Worm (Caenorhabditis elegans) whole organism, early embryonic: ENCODE results near the gene ddx-23.

Experiments used
- B0310.2 ChIP-seq: sonication (generic microtip); optimal IDR thresholded peaks from 2 replicates; lab custom pipeline; 2016; ENCODE audit warnings: mild to moderate bottlenecking, missing genetic modification characterization, missing compliant biosample characterization
- ama-1 ChIP-seq: fragments of 150-350 bp; optimal IDR thresholded peaks from 2 replicates; lab custom pipeline; 2014
- ceh-13 ChIP-seq: fragments of 200-800 bp; sonication (Bioruptor generic); optimal IDR thresholded peaks from 2 replicates; lab custom pipeline; 2018; ENCODE audit warnings: mild to moderate bottlenecking, missing genetic modification characterization, missing compliant biosample characterization
- ceh-36 ChIP-seq: sonication (generic microtip); optimal IDR thresholded peaks from 2 replicates; lab custom pipeline; 2016; ENCODE audit warnings: missing genetic modification characterization, inconsistent platforms, missing compliant biosample characterization
- hmbx-1 ChIP-seq: sonication (generic microtip); optimal IDR thresholded peaks from 2 replicates; lab custom pipeline; 2016; ENCODE audit warnings: mild to moderate bottlenecking, missing genetic modification characterization, missing compliant biosample characterization
- hnd-1 ChIP-seq: sonication (generic microtip); optimal IDR thresholded peaks from 2 replicates; lab custom pipeline; 2016; ENCODE audit warnings: missing genetic modification characterization, missing compliant biosample characterization
- pes-1 ChIP-seq: fragments of 200-800 bp; sonication (Bioruptor generic); IDR thresholded peaks from 2 replicates; pipeline ENCODE4 v1.3.6; 2022; ENCODE audit warnings: missing genetic modification reagents, missing genetic modification characterization, missing compliant biosample characterization
- tbx-37 ChIP-seq: fragments of 200-800 bp; sonication (Bioruptor generic); conservative IDR thresholded peaks from 2 replicates; pipeline ENCODE4 v1.3.6; 2022; ENCODE audit warnings: missing genetic modification reagents, missing genetic modification characterization, missing compliant biosample characterization
- tra-4 ChIP-seq: sonication (generic microtip); optimal IDR thresholded peaks from 2 replicates; lab custom pipeline; 2017; ENCODE audit warnings: missing genetic modification characterization, missing compliant biosample characterization

- TF ChIP-seq ama-1 (lab: Kevin White, UChicago): no peak
- TF ChIP-seq tra-4 (tag; lab: Kevin White, UChicago): no peak
- TF ChIP-seq hmbx-1 (tag; lab: Kevin White, UChicago): no peak
- TF ChIP-seq hnd-1 (tag; lab: Kevin White, UChicago): no peak
- TF ChIP-seq tbx-37 (GFP tag; lab: Robert Waterston, UW): no peak
- no peak for TF ChIP-seq ceh-36 (tag; lab: Kevin White, UChicago)
- TF ChIP-seq B0310.2 (tag; lab: Kevin White, UChicago): no peak
- TF ChIP-seq pes-1 (GFP tag; lab: Robert Waterston, UW): no peak
- no peak for TF ChIP-seq ceh-13 (GFP tag; lab: Kevin White, UChicago)
Observed at ce11 chrIII:5878215-5878614, 25.1 kb upstream of the ddx-23 start, which contains the start of the genes mig-21 and F01F1.2.
